Fruit fly (Drosophila melanogaster): Measurements from ENCODE around the gene CG34150.

The CG34150 gene

DNA sequence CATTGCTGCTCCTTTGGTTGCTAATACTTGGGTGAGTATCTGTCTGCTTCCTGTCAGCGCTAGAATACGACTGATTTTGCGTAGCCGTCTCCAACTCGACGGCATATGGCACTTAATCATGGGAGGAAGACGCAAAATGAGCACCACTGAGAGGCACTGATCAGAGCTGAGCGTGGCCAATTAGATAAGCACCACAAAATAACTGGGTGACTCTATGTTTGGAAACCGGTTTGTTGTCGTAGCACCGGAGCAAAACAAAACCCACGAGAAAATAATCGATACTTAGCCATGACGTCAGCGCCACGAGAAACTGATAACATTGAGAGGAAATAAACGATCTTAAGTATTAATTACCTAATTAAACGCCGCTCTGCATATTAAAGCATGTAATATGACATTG is 14.6 kb upstream of the CG34150 start, which contains the start of gene Ude:
Ude (minus strand) TSS at position 166 of the 400 bp plus-strand sequence.
- TF ChIP-seq CG8301 (tag; optimal IDR thresholded peaks at IDR 0.05) (no peak), CG15710 (tag; optimal IDR thresholded peaks at IDR 0.05) (no peak), D1 (tag; optimal IDR thresholded peaks at IDR 0.05) (no peak), CG32121 (GFP tag; IDR thresholded peaks at IDR 0.05) (no peak), fd96Ca (GFP tag; IDR thresholded peaks at IDR 0.05) (no peak), Ets98B (GFP tag; IDR thresholded peaks at IDR 0.05) (no peak), rn (GFP tag; IDR thresholded peaks at IDR 0.05) (no peak), EcR (GFP tag; optimal IDR thresholded peaks at IDR 0.05) (no peak), Pif1B (GFP tag; optimal IDR thresholded peaks at IDR 0.05) (no peak), Snoo (tag; optimal IDR thresholded peaks at IDR 0.05) (no peak)

dm6 chr3R:24805048-24805447 is 9.0 kb upstream of the CG34150 start, which contains the start of gene polybromo:
polybromo (minus strand) TSS chr3R:24805259.
- no peak for TF ChIP-seq CG14655 (GFP tag; optimal IDR thresholded peaks at IDR 0.05)
- TF ChIP-seq CG34367 (tag; optimal IDR thresholded peaks at IDR 0.05) = no peak
- no peak for TF ChIP-seq CG17806 (tag; optimal IDR thresholded peaks at IDR 0.05)
- TF ChIP-seq gl (tag; optimal IDR thresholded peaks at IDR 0.05) = no peak
- no peak for TF ChIP-seq CG8159 (tag; optimal IDR thresholded peaks at IDR 0.05)
- no peak for TF ChIP-seq CG13204 (GFP tag; optimal IDR thresholded peaks at IDR 0.05)
- no peak for TF ChIP-seq CG4496 (GFP tag; IDR thresholded peaks at IDR 0.05)
- TF ChIP-seq Pif1B (GFP tag; optimal IDR thresholded peaks at IDR 0.05) = no peak
- no peak for TF ChIP-seq EcR (GFP tag; optimal IDR thresholded peaks at IDR 0.05)
- TF ChIP-seq CG10348 (GFP tag; IDR thresholded peaks at IDR 0.05) = no peak
- no peak for TF ChIP-seq Ets98B (GFP tag; IDR thresholded peaks at IDR 0.05)
- TF ChIP-seq CG32121 (GFP tag; IDR thresholded peaks at IDR 0.05) = no peak
- TF ChIP-seq rn (GFP tag; IDR thresholded peaks at IDR 0.05) = no peak
- no peak for TF ChIP-seq CG12605 (GFP tag; IDR thresholded peaks at IDR 0.05)
- no peak for TF ChIP-seq Snoo (tag; optimal IDR thresholded peaks at IDR 0.05)
- TF ChIP-seq CG15710 (tag; optimal IDR thresholded peaks at IDR 0.05) = no peak
- TF ChIP-seq CG9948 (tag; optimal IDR thresholded peaks at IDR 0.05) = no peak
- TF ChIP-seq CG8301 (tag; optimal IDR thresholded peaks at IDR 0.05) = no peak
- no peak for TF ChIP-seq D1 (tag; optimal IDR thresholded peaks at IDR 0.05)
- no peak for TF ChIP-seq Pif1A (GFP tag; optimal IDR thresholded peaks at IDR 0.05)

dm6 chr3R:24807321-24807720 is 6.7 kb upstream of the CG34150 start, which contains the start of gene CG6980:
CG6980 (plus strand) TSS chr3R:24807621.
- TF ChIP-seq CG4496 (GFP tag; IDR thresholded peaks at IDR 0.05) (no peak), rn (GFP tag; IDR thresholded peaks at IDR 0.05) (no peak), Snoo (tag; optimal IDR thresholded peaks at IDR 0.05) (no peak), D1 (tag; optimal IDR thresholded peaks at IDR 0.05) (no peak), CG32121 (GFP tag; IDR thresholded peaks at IDR 0.05) (no peak), CG17806 (tag; optimal IDR thresholded peaks at IDR 0.05) (no peak), CG12605 (GFP tag; IDR thresholded peaks at IDR 0.05) (no peak), EcR (GFP tag; optimal IDR thresholded peaks at IDR 0.05) (no peak), gl (tag; optimal IDR thresholded peaks at IDR 0.05) (no peak), fd96Ca (GFP tag; IDR thresholded peaks at IDR 0.05) (no peak), CG8301 (tag; optimal IDR thresholded peaks at IDR 0.05) (no peak), CG13204 (GFP tag; optimal IDR thresholded peaks at IDR 0.05) (no peak), CG8159 (tag; optimal IDR thresholded peaks at IDR 0.05) (no peak), Ets98B (GFP tag; IDR thresholded peaks at IDR 0.05) (no peak), CG34367 (tag; optimal IDR thresholded peaks at IDR 0.05) (no peak), CG14655 (GFP tag; optimal IDR thresholded peaks at IDR 0.05) (no peak)

DNA sequence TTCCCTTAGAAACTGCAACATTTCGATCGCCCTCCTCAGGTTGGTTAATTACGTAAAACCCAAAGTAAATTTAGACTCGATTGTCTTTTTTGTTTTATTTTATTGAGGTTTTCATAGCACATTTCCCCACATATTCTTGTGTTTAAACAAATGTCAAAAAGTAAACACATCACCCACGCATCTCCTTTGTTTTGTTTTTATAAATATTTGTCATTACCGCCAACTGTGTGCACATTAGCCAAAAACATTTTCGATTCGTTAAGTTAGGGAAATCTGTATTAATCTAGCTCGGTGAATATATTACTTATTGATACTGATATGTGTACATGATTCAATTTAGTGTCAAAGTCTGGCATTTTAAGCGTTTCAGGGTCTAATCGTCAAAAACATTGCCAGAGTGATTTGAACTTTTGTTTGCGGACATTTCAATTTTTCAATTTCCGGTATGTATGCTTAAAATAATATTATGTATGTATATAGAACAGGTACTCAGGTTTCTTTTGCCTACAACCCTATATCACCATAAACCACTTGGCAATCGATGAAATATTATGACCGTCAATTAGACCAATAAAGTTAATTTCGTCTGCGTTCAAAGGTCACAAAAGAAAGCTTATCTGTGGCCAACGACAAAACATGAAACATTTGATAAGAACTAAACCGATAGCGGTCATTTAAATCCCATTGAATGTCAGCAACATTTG is 4.3 kb upstream of the CG34150 start:
- no peak for TF ChIP-seq CG10348 (GFP tag; IDR thresholded peaks at IDR 0.05)
- TF ChIP-seq CG32121 (GFP tag; IDR thresholded peaks at IDR 0.05) = no peak
- no peak for TF ChIP-seq CG4496 (GFP tag; IDR thresholded peaks at IDR 0.05)
- TF ChIP-seq EcR (GFP tag; optimal IDR thresholded peaks at IDR 0.05) = no peak
- TF ChIP-seq CG15710 (tag; optimal IDR thresholded peaks at IDR 0.05) = no peak
- no peak for TF ChIP-seq Ets98B (GFP tag; IDR thresholded peaks at IDR 0.05)
- TF ChIP-seq gl (tag; optimal IDR thresholded peaks at IDR 0.05) = no peak
- no peak for TF ChIP-seq CG34367 (tag; optimal IDR thresholded peaks at IDR 0.05)
- TF ChIP-seq CG8159 (tag; optimal IDR thresholded peaks at IDR 0.05) = no peak
- no peak for TF ChIP-seq CG12605 (GFP tag; IDR thresholded peaks at IDR 0.05)
- no peak for TF ChIP-seq fd96Ca (GFP tag; IDR thresholded peaks at IDR 0.05)
- TF ChIP-seq rn (GFP tag; IDR thresholded peaks at IDR 0.05) = no peak
- no peak for TF ChIP-seq CG17806 (tag; optimal IDR thresholded peaks at IDR 0.05)
- no peak for TF ChIP-seq CG9948 (tag; optimal IDR thresholded peaks at IDR 0.05)
- TF ChIP-seq Pif1A (GFP tag; optimal IDR thresholded peaks at IDR 0.05) = no peak

dm6 chr3R:24810844-24811625 is 3.0 kb upstream of the CG34150 start:
- TF ChIP-seq Pif1A (GFP tag; optimal IDR thresholded peaks at IDR 0.05) (peak; percentile 93), D1 (tag; optimal IDR thresholded peaks at IDR 0.05) (no peak), CG10348 (GFP tag; IDR thresholded peaks at IDR 0.05) (peak; percentile 85), Snoo (tag; optimal IDR thresholded peaks at IDR 0.05) (peak; percentile 69), CG34367 (tag; optimal IDR thresholded peaks at IDR 0.05) (peak; percentile 92), Ets98B (GFP tag; IDR thresholded peaks at IDR 0.05) (peak; percentile 97), CG9948 (tag; optimal IDR thresholded peaks at IDR 0.05) (peak; percentile 88), CG4496 (GFP tag; IDR thresholded peaks at IDR 0.05) (peak; percentile 98), CG8159 (tag; optimal IDR thresholded peaks at IDR 0.05) (peak; percentile 88), EcR (GFP tag; optimal IDR thresholded peaks at IDR 0.05) (peak; percentile 95), gl (tag; optimal IDR thresholded peaks at IDR 0.05) (peak; percentile 85), CG13204 (GFP tag; optimal IDR thresholded peaks at IDR 0.05) (no peak), CG32121 (GFP tag; IDR thresholded peaks at IDR 0.05) (peak; percentile 93), CG14655 (GFP tag; optimal IDR thresholded peaks at IDR 0.05) (peak; percentile 96), CG12605 (GFP tag; IDR thresholded peaks at IDR 0.05) (peak; percentile 94), CG17806 (tag; optimal IDR thresholded peaks at IDR 0.05) (peak; percentile 92), Pif1B (GFP tag; optimal IDR thresholded peaks at IDR 0.05) (peak; percentile 93), CG8301 (tag; optimal IDR thresholded peaks at IDR 0.05) (peak; percentile 95), fd96Ca (GFP tag; IDR thresholded peaks at IDR 0.05) (peak; percentile 98), CG15710 (tag; optimal IDR thresholded peaks at IDR 0.05) (peak; percentile 90), rn (GFP tag; IDR thresholded peaks at IDR 0.05) (peak; percentile 89)

Data from whole organism, pupa.